Fruit fly (Drosophila melanogaster): Measurements from ENCODE around the gene qjt.

dm6 chr3L:17485280-17485792 lies 6.4 kb downstream of the qjt start:
- no peak for TF ChIP-seq rn (GFP tag; IDR thresholded peaks at IDR 0.05)
- no peak for TF ChIP-seq CG13204 (GFP tag; optimal IDR thresholded peaks at IDR 0.05)
- TF ChIP-seq CG32121 (GFP tag; IDR thresholded peaks at IDR 0.05), result peak; percentile 38
